Worm (Caenorhabditis elegans) whole organism, L4 larva: Measurements from ENCODE around the gene nhr-182.

ENCODE experiments used
- F44E2.7 ChIP-seq: fragments of 200-800 bp; sonication (Bioruptor generic); IDR thresholded peaks from 2 replicates; pipeline ENCODE4 v2.1.2; 2022; ENCODE audit warnings: missing genetic modification characterization, missing compliant biosample characterization
- ceh-32 ChIP-seq: sonication (generic microtip); optimal IDR thresholded peaks from 2 replicates; lab custom pipeline; 2016; ENCODE audit warnings: mild to moderate bottlenecking, missing genetic modification characterization, missing compliant biosample characterization; ENCODE audit not compliant: poor library complexity
- fkh-10 ChIP-seq: fragments of 150-350 bp; optimal IDR thresholded peaks from 2 replicates; lab custom pipeline; 2014; ENCODE audit warnings: missing biosample characterization, missing genetic modification reagents, missing genetic modification characterization
- hlh-30 ChIP-seq: sonication (generic microtip); optimal IDR thresholded peaks from 2 replicates; lab custom pipeline; 2017; ENCODE audit warnings: antibody characterized with exemption, mild to moderate bottlenecking, missing genetic modification characterization, missing compliant biosample characterization; ENCODE audit not compliant: insufficient read depth
- lin-39 ChIP-seq: fragments of 150-350 bp; optimal IDR thresholded peaks from 2 replicates; lab custom pipeline; 2014; ENCODE audit warnings: missing biosample characterization, missing genetic modification reagents, missing genetic modification characterization
- lir-3 ChIP-seq: sonication (generic microtip); optimal IDR thresholded peaks from 2 replicates; lab custom pipeline; 2016; ENCODE audit warnings: mild to moderate bottlenecking, missing genetic modification characterization, missing compliant biosample characterization
- mdl-1 ChIP-seq, 2 experiments: fragments of 150-350 bp in 1 of 2; sonication (generic microtip) in 1 of 2; optimal IDR thresholded peaks; 2 replicates each; lab custom pipeline; 2014 to 2017; ENCODE audit warnings: missing biosample characterization in 2 of 2, missing genetic modification characterization in 2 of 2
- nhr-11 ChIP-seq: fragments of 150-350 bp; optimal IDR thresholded peaks from 2 replicates; lab custom pipeline; 2014; ENCODE audit warnings: missing biosample characterization, missing genetic modification characterization
- snpc-1.2 ChIP-seq: fragments of 200-800 bp; sonication (Bioruptor generic); IDR thresholded peaks from 2 replicates; pipeline ENCODE4 v1.3.6; 2022; ENCODE audit warnings: missing genetic modification reagents, missing genetic modification characterization, missing compliant biosample characterization
- unc-62 ChIP-seq, 3 experiments: fragments of 150-350 bp in 1 of 3; sonication (generic microtip); optimal IDR thresholded peaks in 2 of 3; peaks in 1 of 3; 1 replicate in 1 of 3; 2 replicates in 2 of 3; lab custom pipeline; 2014 to 2017; ENCODE audit warnings: missing biosample characterization in 3 of 3, missing genetic modification characterization in 3 of 3, missing genetic modification reagents in 3 of 3, missing genotype in 1 of 3

DNA sequence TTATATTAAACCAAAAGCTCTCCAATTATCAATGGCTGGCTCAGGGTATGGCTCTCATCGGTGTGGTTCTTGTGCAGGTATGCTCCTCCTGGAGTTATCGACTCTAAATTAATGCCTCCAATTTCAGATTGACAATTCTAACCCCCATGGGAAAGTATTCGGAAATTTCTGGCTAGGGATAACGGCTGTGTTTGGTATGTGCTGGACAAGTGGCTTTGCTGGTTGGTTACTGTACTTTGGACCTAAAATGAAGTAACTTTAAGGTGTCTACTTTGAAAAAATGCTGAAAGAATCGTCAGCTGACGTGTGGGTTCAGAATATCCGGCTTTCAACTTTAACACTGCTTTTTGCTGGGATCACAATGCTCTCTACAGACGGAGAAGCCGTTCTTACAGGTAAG is 42.8 kb downstream of the nhr-182 start:
- TF ChIP-seq ceh-32 (tag; lab: Kevin White, UChicago) (no peak), hlh-30 (tag; lab: Kevin White, UChicago) (no peak), fkh-10 (GFP tag; lab: Kevin White, UChicago) (no peak), lir-3 (tag; lab: Kevin White, UChicago) (no peak), nhr-11 (tag; lab: Kevin White, UChicago) (no peak), F44E2.7 (GFP tag; lab: Robert Waterston, UW) (no peak), mdl-1 (tag; optimal IDR thresholded peaks at IDR 0.05; lab: Kevin White, UChicago) (no peak), snpc-1.2 (GFP tag; lab: Robert Waterston, UW) (no peak), unc-62 (GFP tag; optimal IDR thresholded peaks at IDR 0.05 in 1 of 2; lab: Kevin White, UChicago) (no peak), unc-62 (tag; optimal IDR thresholded peaks at IDR 0.05; lab: Kevin White, UChicago) (no peak), lin-39 (tag; lab: Kevin White, UChicago) (no peak)
